Worm (Caenorhabditis elegans) whole organism, late embryonic: ENCODE data around the gene F19G12.1.

Experiments used
- C08G9.2 ChIP-seq: sonication (generic microtip); optimal IDR thresholded peaks from 2 replicates; lab custom pipeline; 2016; ENCODE audit warnings: mild to moderate bottlenecking, missing genetic modification characterization, moderate library complexity, missing compliant biosample characterization
- C38D4.7 ChIP-seq: fragments of 200-800 bp; sonication (Bioruptor generic); optimal IDR thresholded peaks from 2 replicates; lab custom pipeline; 2018; ENCODE audit warnings: mild to moderate bottlenecking, missing genetic modification characterization, moderate library complexity, missing compliant biosample characterization
- F13H6.1 ChIP-seq: sonication (generic microtip); optimal IDR thresholded peaks from 2 replicates; lab custom pipeline; 2016; ENCODE audit warnings: missing genetic modification characterization, missing compliant biosample characterization
- ahr-1 ChIP-seq: sonication (generic microtip); optimal IDR thresholded peaks from 2 replicates; lab custom pipeline; 2016; ENCODE audit warnings: missing genetic modification characterization, missing compliant biosample characterization
- ceh-19 ChIP-seq: fragments of 200-800 bp; sonication (Bioruptor generic); optimal IDR thresholded peaks from 2 replicates; lab custom pipeline; 2018; ENCODE audit warnings: mild to moderate bottlenecking, missing genetic modification characterization, missing compliant biosample characterization
- ceh-31 ChIP-seq: sonication (generic microtip); optimal IDR thresholded peaks from 2 replicates; lab custom pipeline; 2016; ENCODE audit warnings: missing genetic modification characterization, missing compliant biosample characterization
- ceh-34 ChIP-seq: sonication (generic microtip); optimal IDR thresholded peaks from 2 replicates; lab custom pipeline; 2016; ENCODE audit warnings: mild to moderate bottlenecking, missing genetic modification characterization, missing compliant biosample characterization
- ceh-45 ChIP-seq: fragments of 200-800 bp; sonication (Bioruptor generic); IDR thresholded peaks from 2 replicates; pipeline ENCODE4 v1.3.6; 2022; ENCODE audit warnings: missing genetic modification reagents, missing genetic modification characterization, missing compliant biosample characterization
- che-1 ChIP-seq: sonication (generic microtip); optimal IDR thresholded peaks from 2 replicates; lab custom pipeline; 2016; ENCODE audit warnings: mild to moderate bottlenecking, missing genetic modification characterization, missing compliant biosample characterization
- elt-2 ChIP-seq: sonication (generic microtip); optimal IDR thresholded peaks from 2 replicates; lab custom pipeline; 2016; ENCODE audit warnings: missing genetic modification reagents, missing genetic modification characterization, missing compliant biosample characterization
- elt-4 ChIP-seq: sonication (generic microtip); optimal IDR thresholded peaks from 2 replicates; lab custom pipeline; 2016; ENCODE audit warnings: missing genetic modification characterization, missing compliant biosample characterization
- ets-4 ChIP-seq: sonication (generic microtip); optimal IDR thresholded peaks from 2 replicates; lab custom pipeline; 2016; ENCODE audit warnings: missing genetic modification characterization, missing compliant biosample characterization
- fax-1 ChIP-seq: sonication (generic microtip); optimal IDR thresholded peaks from 2 replicates; lab custom pipeline; 2016; ENCODE audit warnings: missing genotype, missing genetic modification characterization, missing compliant biosample characterization
- fkh-10 ChIP-seq: fragments of 150-350 bp; optimal IDR thresholded peaks from 2 replicates; lab custom pipeline; 2014; ENCODE audit warnings: missing biosample characterization, missing genetic modification reagents, missing genetic modification characterization
- hlh-15 ChIP-seq: sonication (generic microtip); optimal IDR thresholded peaks from 2 replicates; lab custom pipeline; 2016; ENCODE audit warnings: missing genetic modification characterization, missing compliant biosample characterization
- hlh-30 ChIP-seq: sonication (generic microtip); optimal IDR thresholded peaks from 2 replicates; lab custom pipeline; 2017; ENCODE audit warnings: antibody characterized with exemption, missing genetic modification characterization, missing compliant biosample characterization; ENCODE audit not compliant: insufficient read depth
- hlh-6 ChIP-seq: sonication (generic microtip); optimal IDR thresholded peaks from 2 replicates; lab custom pipeline; 2016; ENCODE audit warnings: missing genotype, missing genetic modification characterization, missing compliant biosample characterization
- madf-2 ChIP-seq: sonication (generic microtip); optimal IDR thresholded peaks from 2 replicates; lab custom pipeline; 2017; ENCODE audit warnings: missing genetic modification characterization, missing compliant biosample characterization
- mec-3 ChIP-seq: sonication (generic microtip); optimal IDR thresholded peaks from 2 replicates; lab custom pipeline; 2016; ENCODE audit warnings: borderline replicate concordance, missing genetic modification characterization, missing compliant biosample characterization
- nfya-1 ChIP-seq: sonication (generic microtip); optimal IDR thresholded peaks from 2 replicates; lab custom pipeline; 2017; ENCODE audit warnings: missing genetic modification characterization, mild to moderate bottlenecking, missing compliant biosample characterization, antibody characterized with exemption, moderate library complexity
- nhr-232 ChIP-seq: sonication (generic microtip); optimal IDR thresholded peaks from 2 replicates; lab custom pipeline; 2016; ENCODE audit warnings: missing genetic modification characterization, missing compliant biosample characterization
- pha-2 ChIP-seq: sonication (generic microtip); optimal IDR thresholded peaks from 2 replicates; lab custom pipeline; 2017; ENCODE audit warnings: mild to moderate bottlenecking, missing genetic modification characterization, missing compliant biosample characterization
- pqm-1 ChIP-seq: sonication (generic microtip); optimal IDR thresholded peaks from 2 replicates; lab custom pipeline; 2016; ENCODE audit warnings: missing genetic modification characterization, missing compliant biosample characterization
- pros-1 ChIP-seq: fragments of 150-350 bp; optimal IDR thresholded peaks from 2 replicates; lab custom pipeline; 2014; ENCODE audit warnings: missing biosample characterization, missing genetic modification reagents, missing genetic modification characterization
- sdc-2 ChIP-seq: sonication (generic microtip); optimal IDR thresholded peaks from 2 replicates; lab custom pipeline; 2016; ENCODE audit warnings: missing genotype, missing genetic modification characterization, missing compliant biosample characterization
- syd-9 ChIP-seq: sonication (generic microtip); optimal IDR thresholded peaks from 2 replicates; lab custom pipeline; 2016; ENCODE audit warnings: mild to moderate bottlenecking, missing genetic modification characterization, moderate library complexity, missing compliant biosample characterization
- unc-3 ChIP-seq, 2 experiments: fragments of 200-800 bp in 1 of 2; sonication (Bioruptor generic) in 1 of 2; sonication (generic microtip) in 1 of 2; conservative IDR thresholded peaks in 1 of 2; optimal IDR thresholded peaks in 1 of 2; 2 replicates each; pipeline versions ENCODE4 v1.3.6 to Lab custom; 2016 to 2022; ENCODE audit warnings: missing compliant biosample characterization in 2 of 2, missing genetic modification characterization in 2 of 2, missing genetic modification reagents in 1 of 2
- unc-42 ChIP-seq: sonication (generic microtip); optimal IDR thresholded peaks from 2 replicates; lab custom pipeline; 2016; ENCODE audit warnings: missing genotype, missing genetic modification characterization, missing compliant biosample characterization
- unc-55 ChIP-seq: sonication (generic microtip); optimal IDR thresholded peaks from 2 replicates; lab custom pipeline; 2017; ENCODE audit warnings: missing biosample characterization, missing genetic modification reagents, missing genetic modification characterization
- zip-5 ChIP-seq: sonication (generic microtip); optimal IDR thresholded peaks from 2 replicates; lab custom pipeline; 2016; ENCODE audit warnings: missing genetic modification characterization, missing compliant biosample characterization
- ztf-16 ChIP-seq: sonication (generic microtip); optimal IDR thresholded peaks from 2 replicates; lab custom pipeline; 2017; ENCODE audit warnings: missing genetic modification characterization, missing compliant biosample characterization

F19G12.1 gene

ce11 chrX:1473794-1474193, 43.0 kb downstream of the F19G12.1 start:
- no peak for TF ChIP-seq ets-4 (tag; lab: Kevin White, UChicago)
- TF ChIP-seq ceh-19 = no peak
- TF ChIP-seq nhr-232 (tag; lab: Kevin White, UChicago) = no peak
- TF ChIP-seq mec-3 (tag; lab: Kevin White, UChicago) = no peak
- no peak for TF ChIP-seq hlh-30 (tag; lab: Kevin White, UChicago)
- no peak for TF ChIP-seq elt-2
- no peak for TF ChIP-seq zip-5
- TF ChIP-seq sdc-2 (tag; lab: Kevin White, UChicago) = no peak
- no peak for TF ChIP-seq pros-1 (tag; lab: Kevin White, UChicago)
- no peak for TF ChIP-seq ahr-1 (tag; lab: Kevin White, UChicago)
- TF ChIP-seq unc-42 (tag; lab: Kevin White, UChicago) = no peak
- no peak for TF ChIP-seq ztf-16 (tag; lab: Kevin White, UChicago)
- TF ChIP-seq fkh-10 (GFP tag; lab: Kevin White, UChicago) = no peak
- TF ChIP-seq pqm-1 = no peak
- TF ChIP-seq nfya-1 (tag; lab: Kevin White, UChicago) = no peak
- no peak for TF ChIP-seq hlh-15 (tag; lab: Kevin White, UChicago)
- TF ChIP-seq fax-1 (tag; lab: Kevin White, UChicago) = no peak
- TF ChIP-seq C08G9.2 (tag; lab: Kevin White, UChicago) = no peak
- no peak for TF ChIP-seq unc-55
- no peak for TF ChIP-seq C38D4.7 (GFP tag; lab: Kevin White, UChicago)

ce11 chrX:1476005-1476404, 45.2 kb downstream of the F19G12.1 start:
- TF ChIP-seq pha-2 (tag; lab: Kevin White, UChicago) = no peak
- peak; percentile 4 for TF ChIP-seq sdc-2 (tag; lab: Kevin White, UChicago)

- no peak for TF ChIP-seq ceh-45
- TF ChIP-seq elt-2 = peak; percentile 98
Observed at ce11 chrX:1477932-1478331, 47.1 kb downstream of the F19G12.1 start.

- TF ChIP-seq C08G9.2 (tag; lab: Kevin White, UChicago) (no peak), unc-42 (tag; lab: Kevin White, UChicago) (peak; percentile 18), nhr-232 (tag; lab: Kevin White, UChicago) (no peak)
Observed at ce11 chrX:1478569-1478968, 47.8 kb downstream of the F19G12.1 start.

- no peak for TF ChIP-seq hlh-15 (tag; lab: Kevin White, UChicago)
- no peak for TF ChIP-seq madf-2 (tag; lab: Kevin White, UChicago)
- no peak for TF ChIP-seq ceh-31 (tag; lab: Kevin White, UChicago)
- TF ChIP-seq ets-4 (tag; lab: Kevin White, UChicago) = no peak
Observed at ce11 chrX:1479190-1479589, 48.4 kb downstream of the F19G12.1 start, which contains the start of gene acly-1. TSS of gene acly-1 (plus strand) at chrX:1479542.

ce11 chrX:1479637-1480036, 48.8 kb downstream of the F19G12.1 start:
- TF ChIP-seq ceh-34 (tag; lab: Kevin White, UChicago) = no peak
- TF ChIP-seq elt-4 (tag; lab: Kevin White, UChicago) = no peak
- no peak for TF ChIP-seq unc-42 (tag; lab: Kevin White, UChicago)
- TF ChIP-seq unc-3 (GFP tag; conservative IDR thresholded peaks at IDR 0.05; lab: Robert Waterston, UW) = no peak
- no peak for TF ChIP-seq unc-3 (tag; optimal IDR thresholded peaks at IDR 0.05; lab: Kevin White, UChicago)
- TF ChIP-seq zip-5 = no peak
- no peak for TF ChIP-seq che-1 (tag; lab: Kevin White, UChicago)
- TF ChIP-seq pha-2 (tag; lab: Kevin White, UChicago) = no peak
- no peak for TF ChIP-seq unc-55
- no peak for TF ChIP-seq F13H6.1
- TF ChIP-seq syd-9 (tag; lab: Kevin White, UChicago) = no peak
- no peak for TF ChIP-seq hlh-6
